Fruit fly (Drosophila melanogaster): Measurements from ENCODE around the gene Polr2C.

Gene Polr2C

DNA sequence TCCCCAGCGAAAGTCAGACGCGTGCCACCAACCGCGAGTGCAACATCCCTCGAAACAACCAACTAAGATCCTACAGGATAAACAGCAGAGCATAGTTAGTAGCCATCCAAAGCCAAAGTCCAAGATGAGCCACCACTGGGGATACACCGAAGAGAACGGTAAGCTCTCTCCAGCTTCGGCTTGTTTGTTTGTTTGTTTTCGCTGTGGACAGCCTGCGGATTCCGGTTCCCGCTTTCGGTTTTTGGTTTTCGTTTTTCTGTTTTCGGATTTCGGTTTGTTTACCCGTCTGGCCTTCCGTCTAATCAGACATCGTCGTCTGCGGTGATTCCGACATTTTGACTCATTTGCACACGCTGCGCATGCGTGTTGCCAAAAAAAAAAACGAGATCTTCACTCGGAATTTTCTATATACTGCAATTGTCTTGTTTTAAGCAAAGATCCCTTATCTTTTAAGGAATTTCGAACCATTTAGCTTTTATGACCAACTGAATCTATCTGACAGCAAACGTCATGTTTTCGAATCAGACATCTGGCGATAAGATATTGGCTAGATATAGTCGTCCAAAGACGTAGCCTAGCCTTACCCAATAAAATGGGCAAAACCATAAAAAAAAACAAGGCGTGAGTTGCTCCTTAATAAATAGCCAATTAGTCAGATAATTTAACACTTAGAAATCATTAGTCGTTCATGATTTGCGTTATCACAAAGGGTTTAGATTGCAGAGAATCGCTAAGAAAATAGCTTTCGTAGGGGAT, 29.2 kb upstream of the Polr2C start:
- TF ChIP-seq kay (GFP tag; ENCODE audit: borderline replicate concordance) (peak; percentile 90), ovo (GFP tag; optimal IDR thresholded peaks at IDR 0.05) (no peak)

DNA sequence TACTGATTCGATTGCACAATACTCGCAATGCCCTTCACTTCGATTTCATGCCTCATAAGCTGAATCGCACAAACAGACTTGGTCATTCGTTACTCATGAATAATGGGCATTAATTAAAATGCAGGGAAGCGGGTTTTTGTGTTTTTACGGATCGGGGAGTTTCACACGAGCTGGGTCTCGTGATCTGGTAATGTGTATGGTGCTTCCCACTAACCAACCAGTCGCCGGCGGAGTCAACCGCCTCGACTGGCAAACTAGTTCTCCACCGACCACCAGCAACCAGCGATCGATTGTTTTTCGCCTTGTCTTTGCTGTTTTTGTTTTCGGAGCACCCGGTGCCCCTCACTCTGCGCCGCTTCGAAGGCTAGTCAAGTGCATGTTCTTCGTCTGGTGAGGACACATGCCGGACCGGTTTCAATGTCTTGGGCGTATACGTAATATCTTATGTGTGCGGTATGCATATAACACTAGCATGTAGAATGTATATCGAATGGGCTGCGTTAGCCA, 28.5 kb upstream of the Polr2C start:
- no peak for TF ChIP-seq toe (GFP tag; optimal IDR thresholded peaks at IDR 0.05)
- peak; percentile 3 for TF ChIP-seq cic (GFP tag; optimal IDR thresholded peaks at IDR 0.05)

DNA sequence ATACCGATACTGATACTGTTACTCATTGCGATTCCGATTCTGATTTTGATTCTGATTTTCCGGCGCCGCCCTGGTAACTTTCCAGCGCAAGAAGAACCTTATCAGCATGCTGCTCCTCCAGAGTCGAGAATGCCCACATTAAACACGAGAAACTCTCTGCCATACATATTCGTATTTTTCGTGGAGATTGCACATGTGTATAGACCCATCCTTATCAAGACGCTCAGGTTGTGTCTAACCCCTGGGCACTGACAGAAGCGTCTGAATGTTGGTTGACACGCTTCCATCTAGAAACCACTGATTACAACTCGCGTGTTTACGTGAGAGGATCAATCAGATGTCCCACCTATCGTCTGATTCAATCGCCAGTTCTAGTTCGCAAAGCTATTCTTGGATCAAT, 28.0 kb upstream of the Polr2C start:
- TF ChIP-seq Mnt (GFP tag; optimal IDR thresholded peaks at IDR 0.05) = peak; percentile 52
- peak; percentile 13 for TF ChIP-seq cic (GFP tag; optimal IDR thresholded peaks at IDR 0.05)
- no peak for TF ChIP-seq bab1 (GFP tag; optimal IDR thresholded peaks at IDR 0.05)
- TF ChIP-seq Hr96 (GFP tag; optimal IDR thresholded peaks at IDR 0.05) = no peak
- TF ChIP-seq pad (GFP tag; optimal IDR thresholded peaks at IDR 0.05) = no peak
- TF ChIP-seq tj (GFP tag; optimal IDR thresholded peaks at IDR 0.05) = no peak
- no peak for TF ChIP-seq CG5204 (GFP tag; optimal IDR thresholded peaks at IDR 0.05)
- no peak for TF ChIP-seq CG12768 (GFP tag; optimal IDR thresholded peaks at IDR 0.05)

DNA sequence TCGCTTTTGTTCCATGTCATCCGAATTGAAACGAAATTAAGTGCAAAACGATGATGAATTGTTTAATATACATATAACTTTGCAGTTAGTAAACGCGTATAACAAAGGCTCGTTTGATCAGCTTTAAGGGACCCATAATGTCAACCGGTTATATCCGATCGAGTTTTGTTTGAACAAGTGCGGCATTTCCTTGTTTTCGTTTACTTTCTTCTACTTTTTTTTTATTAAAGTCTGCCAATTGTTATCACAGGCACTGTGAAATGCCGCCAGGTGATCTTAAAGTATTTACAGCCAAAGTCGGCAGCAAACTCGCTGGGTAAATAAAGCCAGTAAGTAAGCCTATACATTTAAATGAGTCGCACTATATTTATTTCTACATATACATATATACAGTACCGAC, 26.0 kb upstream of the Polr2C start:
- peak; percentile 2 for TF ChIP-seq CG12768 (GFP tag; optimal IDR thresholded peaks at IDR 0.05)
- no peak for TF ChIP-seq kay (GFP tag; ENCODE audit: borderline replicate concordance)

DNA sequence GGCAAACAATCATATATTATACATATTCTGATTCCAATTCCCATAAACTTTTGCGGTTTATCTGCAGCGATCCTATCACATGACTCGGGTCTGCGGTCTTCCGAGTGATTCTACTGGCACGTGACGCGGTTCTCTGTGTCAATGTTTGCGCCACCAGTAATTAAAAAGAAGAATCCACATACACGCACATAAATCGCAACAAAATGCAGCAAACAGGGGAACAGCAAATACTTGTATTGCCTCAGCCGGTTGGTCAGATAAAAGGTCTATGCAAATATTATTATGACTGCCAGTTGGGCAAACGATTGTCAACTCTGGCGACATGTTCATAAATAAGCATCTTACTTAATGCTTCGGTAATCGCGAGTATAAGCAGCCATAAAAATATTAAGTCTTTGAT, 25.2 kb upstream of the Polr2C start:
- TF ChIP-seq toe (GFP tag; optimal IDR thresholded peaks at IDR 0.05) (no peak), ovo (GFP tag; optimal IDR thresholded peaks at IDR 0.05) (peak; percentile 43), CG1620 (GFP tag; optimal IDR thresholded peaks at IDR 0.05) (no peak), cic (GFP tag; optimal IDR thresholded peaks at IDR 0.05) (no peak), CG7101 (tag; optimal IDR thresholded peaks at IDR 0.05) (peak; percentile 55), cnc (optimal IDR thresholded peaks at IDR 0.05) (no peak), CG7045 (GFP tag; optimal IDR thresholded peaks at IDR 0.05) (peak; percentile 34), Crg-1 (GFP tag; optimal IDR thresholded peaks at IDR 0.05) (peak; percentile 45), CG5204 (GFP tag; optimal IDR thresholded peaks at IDR 0.05) (no peak), Mnt (GFP tag; optimal IDR thresholded peaks at IDR 0.05) (peak; percentile 10), bab1 (GFP tag; optimal IDR thresholded peaks at IDR 0.05) (no peak), Clk (GFP tag; optimal IDR thresholded peaks at IDR 0.05) (no peak), CG11617 (GFP tag; optimal IDR thresholded peaks at IDR 0.05) (peak; percentile 30), CG14711 (tag; optimal IDR thresholded peaks at IDR 0.05) (no peak), pad (GFP tag; optimal IDR thresholded peaks at IDR 0.05) (no peak), CG33017 (tag; optimal IDR thresholded peaks at IDR 0.05) (peak; percentile 61), tj (GFP tag; optimal IDR thresholded peaks at IDR 0.05) (no peak), CG12768 (GFP tag; optimal IDR thresholded peaks at IDR 0.05) (peak; percentile 21), kay (GFP tag; ENCODE audit: borderline replicate concordance) (no peak), Hr96 (GFP tag; optimal IDR thresholded peaks at IDR 0.05) (no peak)

DNA sequence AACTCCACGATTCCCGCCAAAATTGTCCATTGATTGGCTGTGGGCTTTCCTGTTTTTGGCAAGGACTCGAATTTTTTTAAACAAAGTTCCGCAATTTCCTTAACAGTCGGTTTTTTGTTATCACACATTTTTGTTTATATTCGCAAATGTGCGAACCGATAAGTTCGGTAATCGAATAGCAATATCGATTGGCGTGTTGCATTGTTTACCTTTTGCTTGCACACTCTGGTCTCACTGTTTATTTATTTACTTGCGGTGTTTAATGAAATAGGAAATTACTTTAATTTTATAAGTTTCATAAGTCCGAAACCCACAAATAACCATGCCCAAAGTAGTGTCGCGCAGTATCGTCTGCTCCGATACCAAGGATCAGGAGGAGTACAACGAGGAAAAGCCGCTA, 21.8 kb upstream of the Polr2C start, which contains the start of the genes Adat1 and CG16865:
Adat1 (minus strand) TSS at position 152 of the 400 bp plus-strand sequence.
CG16865 (plus strand) TSS at position 200 of the 400 bp plus-strand sequence.
- no peak for TF ChIP-seq CG5204 (GFP tag; optimal IDR thresholded peaks at IDR 0.05)
- no peak for TF ChIP-seq CG11617 (GFP tag; optimal IDR thresholded peaks at IDR 0.05)
- no peak for TF ChIP-seq Clk (GFP tag; optimal IDR thresholded peaks at IDR 0.05)
- TF ChIP-seq CG7045 (GFP tag; optimal IDR thresholded peaks at IDR 0.05) = no peak
- peak; percentile 13 for TF ChIP-seq bab1 (GFP tag; optimal IDR thresholded peaks at IDR 0.05)
- TF ChIP-seq Hr96 (GFP tag; optimal IDR thresholded peaks at IDR 0.05) = no peak
- peak; percentile 22 for TF ChIP-seq cic (GFP tag; optimal IDR thresholded peaks at IDR 0.05)
- TF ChIP-seq Mnt (GFP tag; optimal IDR thresholded peaks at IDR 0.05) = peak; percentile 23

DNA sequence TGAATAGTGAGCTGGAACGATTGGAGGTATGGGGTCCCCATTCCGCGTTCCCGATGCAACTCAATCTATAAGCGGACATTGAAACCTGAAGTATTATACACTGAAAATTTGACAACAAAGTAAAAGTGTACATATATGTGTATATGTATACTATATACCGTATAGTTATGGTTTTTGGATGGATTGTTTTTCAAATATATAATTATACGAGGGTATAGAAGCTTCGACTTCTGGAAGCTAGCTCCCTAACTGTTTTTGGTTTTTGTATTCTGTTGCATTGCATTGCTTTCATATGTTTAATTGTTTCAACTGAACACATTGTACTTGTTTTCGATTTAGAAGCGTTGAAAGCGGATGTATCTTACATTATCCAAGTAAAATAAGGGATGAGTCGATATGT, 20.0 kb upstream of the Polr2C start, which contains the start of gene CG16888:
CG16888 (minus strand) TSS at position 101 of the 400 bp plus-strand sequence.
- TF ChIP-seq cic (GFP tag; optimal IDR thresholded peaks at IDR 0.05) (no peak), Hr96 (GFP tag; optimal IDR thresholded peaks at IDR 0.05) (no peak), ovo (GFP tag; optimal IDR thresholded peaks at IDR 0.05) (no peak), CG5204 (GFP tag; optimal IDR thresholded peaks at IDR 0.05) (no peak)

DNA sequence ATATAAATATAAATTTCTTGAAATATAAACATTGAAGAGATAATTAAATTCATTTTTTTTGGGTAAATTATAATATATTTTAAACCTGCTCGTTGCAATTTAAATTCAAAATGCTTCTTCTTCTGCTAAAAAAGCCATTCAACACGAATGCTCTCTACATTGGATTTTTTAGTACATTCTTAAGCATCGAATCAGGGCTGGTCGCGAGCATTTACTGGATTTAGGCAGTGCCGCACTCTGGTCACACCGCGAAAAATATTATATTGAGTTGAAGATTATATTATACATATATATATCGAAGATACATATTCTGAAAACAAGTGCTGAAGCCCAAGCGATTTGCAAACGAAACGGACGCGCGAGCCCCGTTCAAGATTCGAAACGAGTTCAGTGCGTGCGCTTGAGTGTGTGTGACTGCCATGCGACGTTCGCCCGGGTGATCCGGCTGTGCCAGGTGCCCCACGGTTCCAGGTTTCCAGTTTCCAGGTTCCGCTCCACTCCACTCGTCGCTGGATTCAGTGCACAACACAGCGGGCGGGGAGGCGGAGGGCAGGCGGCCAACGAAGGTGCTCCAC, 19.4 kb upstream of the Polr2C start, which contains the start of gene Sos:
Sos (plus strand) TSS at position 213 of the 575 bp plus-strand sequence.
- TF ChIP-seq Mnt (GFP tag; optimal IDR thresholded peaks at IDR 0.05) = peak; percentile 35
- no peak for TF ChIP-seq pad (GFP tag; optimal IDR thresholded peaks at IDR 0.05)
- TF ChIP-seq toe (GFP tag; optimal IDR thresholded peaks at IDR 0.05) = no peak
- no peak for TF ChIP-seq CG5204 (GFP tag; optimal IDR thresholded peaks at IDR 0.05)
- no peak for TF ChIP-seq Hr96 (GFP tag; optimal IDR thresholded peaks at IDR 0.05)
- TF ChIP-seq bab1 (GFP tag; optimal IDR thresholded peaks at IDR 0.05) = peak; percentile 46
- no peak for TF ChIP-seq CG1620 (GFP tag; optimal IDR thresholded peaks at IDR 0.05)
- TF ChIP-seq CG14711 (tag; optimal IDR thresholded peaks at IDR 0.05) = peak; percentile 2
- no peak for TF ChIP-seq Clk (GFP tag; optimal IDR thresholded peaks at IDR 0.05)
- TF ChIP-seq kay (GFP tag; ENCODE audit: borderline replicate concordance) = no peak
- TF ChIP-seq CG7045 (GFP tag; optimal IDR thresholded peaks at IDR 0.05) = no peak

All from whole organism, adult.